Worm (Caenorhabditis elegans) whole organism, young adult: ENCODE data around the gene ZK105.3.

Experiments
- B0336.3 ChIP-seq: fragments of 200-800 bp; sonication (Bioruptor generic); IDR thresholded peaks from 2 replicates; pipeline ENCODE4 v1.3.6; 2022; ENCODE audit warnings: missing genetic modification characterization, missing compliant biosample characterization
- D2030.7 ChIP-seq: fragments of 200-800 bp; sonication (Bioruptor generic); IDR thresholded peaks from 2 replicates; pipeline ENCODE4 v1.3.6; 2022; ENCODE audit warnings: missing genetic modification reagents, missing genetic modification characterization, missing compliant biosample characterization
- F33H1.4 ChIP-seq: fragments of 200-800 bp; sonication (Bioruptor generic); IDR thresholded peaks from 2 replicates; pipeline ENCODE4 v1.3.6; 2022; ENCODE audit warnings: missing genetic modification reagents, missing genetic modification characterization, missing compliant biosample characterization
- F49E8.2 ChIP-seq: sonication (generic microtip); optimal IDR thresholded peaks from 3 replicates; lab custom pipeline; 2017; ENCODE audit warnings: missing genetic modification characterization, mild to moderate bottlenecking, missing compliant biosample characterization, antibody characterized with exemption, moderate library complexity; ENCODE audit not compliant: insufficient read depth
- F52B5.7 ChIP-seq: sonication (generic microtip); optimal IDR thresholded peaks from 2 replicates; lab custom pipeline; 2016; ENCODE audit warnings: mild to moderate bottlenecking, missing genetic modification characterization, missing compliant biosample characterization
- Y53F4B.3 ChIP-seq: fragments of 200-800 bp; sonication (Bioruptor generic); IDR thresholded peaks from 2 replicates; pipeline ENCODE4 v1.3.6; 2022; ENCODE audit warnings: missing genetic modification reagents, missing genetic modification characterization, missing compliant biosample characterization
- Y53G8AR.9 ChIP-seq: fragments of 200-800 bp; sonication (Bioruptor generic); conservative IDR thresholded peaks from 2 replicates; pipeline ENCODE4 v1.3.6; 2022; ENCODE audit warnings: missing genetic modification reagents, missing genetic modification characterization, missing compliant biosample characterization
- Y95B8A.8 ChIP-seq: fragments of 200-800 bp; sonication (Bioruptor generic); IDR thresholded peaks from 2 replicates; pipeline ENCODE4 v1.3.6; 2022; ENCODE audit warnings: missing genetic modification reagents, missing genetic modification characterization, missing compliant biosample characterization
- ama-1 ChIP-seq, 3 experiments: fragments of 150-350 bp in 1 of 3; sonication (generic microtip) in 2 of 3; optimal IDR thresholded peaks; 2 replicates each; lab custom pipeline; 2014 to 2018; ENCODE audit warnings: missing biosample characterization in 2 of 3, missing genetic modification characterization in 2 of 3, missing genetic modification reagents in 2 of 3
- aptf-2 ChIP-seq: fragments of 200-800 bp; sonication (Bioruptor generic); conservative IDR thresholded peaks from 2 replicates; pipeline ENCODE4 v1.3.6; 2022; ENCODE audit warnings: missing genetic modification reagents, missing genetic modification characterization, missing compliant biosample characterization
- aptf-3 ChIP-seq: fragments of 200-800 bp; sonication (Bioruptor generic); IDR thresholded peaks from 2 replicates; pipeline ENCODE4 v1.3.6; 2022; ENCODE audit warnings: missing genetic modification characterization, missing compliant biosample characterization
- athp-1 ChIP-seq: sonication (generic microtip); optimal IDR thresholded peaks from 2 replicates; lab custom pipeline; 2017; ENCODE audit warnings: mild to moderate bottlenecking, missing genetic modification characterization, missing compliant biosample characterization
- bed-1 ChIP-seq: fragments of 200-800 bp; sonication (Bioruptor generic); IDR thresholded peaks from 2 replicates; pipeline ENCODE4 v1.3.6; 2022; ENCODE audit warnings: missing genetic modification reagents, missing genetic modification characterization, missing compliant biosample characterization
- cebp-2 ChIP-seq: fragments of 200-800 bp; sonication (Bioruptor generic); IDR thresholded peaks from 2 replicates; pipeline ENCODE4 v1.3.6; 2022; ENCODE audit warnings: missing genetic modification characterization, missing compliant biosample characterization
- ceh-27 ChIP-seq: fragments of 200-800 bp; sonication (Bioruptor generic); optimal IDR thresholded peaks from 2 replicates; lab custom pipeline; 2018; ENCODE audit warnings: mild to moderate bottlenecking, missing genetic modification characterization, moderate library complexity, missing compliant biosample characterization
- ceh-58 ChIP-seq: fragments of 200-800 bp; sonication (Bioruptor generic); IDR thresholded peaks from 2 replicates; pipeline ENCODE4 v1.3.6; 2022; ENCODE audit warnings: missing genetic modification characterization, missing compliant biosample characterization
- ceh-79 ChIP-seq: sonication (generic microtip); optimal IDR thresholded peaks from 2 replicates; lab custom pipeline; 2017; ENCODE audit warnings: mild to moderate bottlenecking, missing genetic modification characterization, missing compliant biosample characterization
- dox-1 ChIP-seq: fragments of 200-800 bp; sonication (Bioruptor generic); IDR thresholded peaks from 2 replicates; pipeline ENCODE4 v1.3.6; 2022; ENCODE audit warnings: missing genetic modification reagents, missing genetic modification characterization, missing compliant biosample characterization
- ekl-4 ChIP-seq: fragments of 200-800 bp; sonication (Bioruptor generic); IDR thresholded peaks from 2 replicates; pipeline ENCODE4 v1.3.6; 2022; ENCODE audit warnings: missing genetic modification reagents, missing genetic modification characterization, missing compliant biosample characterization
- hrde-1 ChIP-seq: sonication (generic microtip); optimal IDR thresholded peaks from 2 replicates; lab custom pipeline; 2016; ENCODE audit warnings: missing genetic modification characterization, mild to moderate bottlenecking, missing compliant biosample characterization, moderate library complexity, missing genotype, missing genetic modification reagents, borderline replicate concordance
- hsf-1 ChIP-seq: fragments of 200-800 bp; sonication (Bioruptor generic); IDR thresholded peaks from 2 replicates; pipeline ENCODE4 v1.3.6; 2022; ENCODE audit warnings: missing genetic modification reagents, missing genetic modification characterization, missing compliant biosample characterization
- lin-54 ChIP-seq: fragments of 200-800 bp; sonication (Bioruptor generic); optimal IDR thresholded peaks from 2 replicates; lab custom pipeline; 2018; ENCODE audit warnings: mild to moderate bottlenecking, missing genetic modification characterization, missing compliant biosample characterization
- madf-3 ChIP-seq: fragments of 200-800 bp; sonication (Bioruptor generic); IDR thresholded peaks from 2 replicates; pipeline ENCODE4 v1.3.6; 2022; ENCODE audit warnings: missing genetic modification reagents, missing genetic modification characterization, missing compliant biosample characterization
- madf-6 ChIP-seq: fragments of 200-800 bp; sonication (Bioruptor generic); IDR thresholded peaks from 2 replicates; pipeline ENCODE4 v1.3.6; 2022; ENCODE audit warnings: missing genetic modification reagents, missing genetic modification characterization, missing compliant biosample characterization
- mcd-1 ChIP-seq: fragments of 200-800 bp; sonication (Bioruptor generic); IDR thresholded peaks from 2 replicates; pipeline ENCODE4 v1.3.6; 2022; ENCODE audit warnings: missing genetic modification reagents, missing genetic modification characterization, missing compliant biosample characterization
- mxl-1 ChIP-seq: sonication (generic microtip); optimal IDR thresholded peaks from 2 replicates; lab custom pipeline; 2016; ENCODE audit warnings: missing genetic modification characterization, missing compliant biosample characterization
- nfyb-1 ChIP-seq: fragments of 200-800 bp; sonication (Bioruptor generic); IDR thresholded peaks from 2 replicates; pipeline ENCODE4 v1.3.6; 2022; ENCODE audit warnings: missing genetic modification reagents, missing genetic modification characterization, missing compliant biosample characterization
- nhr-80 ChIP-seq: sonication (generic microtip); optimal IDR thresholded peaks from 2 replicates; lab custom pipeline; 2016; ENCODE audit warnings: missing genetic modification characterization, missing compliant biosample characterization
- nhr-90 ChIP-seq: sonication (generic microtip); optimal IDR thresholded peaks from 2 replicates; lab custom pipeline; 2016; ENCODE audit warnings: missing genotype, mild to moderate bottlenecking, missing genetic modification characterization, missing compliant biosample characterization
- pbrm-1 ChIP-seq: fragments of 200-800 bp; sonication (Bioruptor generic); IDR thresholded peaks from 2 replicates; pipeline ENCODE4 v1.3.6; 2022; ENCODE audit warnings: missing genetic modification reagents, missing genetic modification characterization, missing compliant biosample characterization
- rcor-1 ChIP-seq: fragments of 200-800 bp; sonication (Bioruptor generic); IDR thresholded peaks from 2 replicates; pipeline ENCODE4 v1.3.6; 2022; ENCODE audit warnings: missing genetic modification reagents, missing genetic modification characterization, missing compliant biosample characterization
- snpc-1.1 ChIP-seq: sonication (generic microtip); optimal IDR thresholded peaks from 2 replicates; lab custom pipeline; 2017; ENCODE audit warnings: missing genetic modification characterization, mild to moderate bottlenecking, missing compliant biosample characterization, antibody characterized with exemption, moderate library complexity, missing genotype, missing genetic modification reagents; ENCODE audit not compliant: insufficient read depth
- tlf-1 ChIP-seq: fragments of 200-800 bp; sonication (Bioruptor generic); optimal IDR thresholded peaks from 2 replicates; lab custom pipeline; 2018; ENCODE audit warnings: mild to moderate bottlenecking, missing genetic modification characterization, missing compliant biosample characterization
- zim-3 ChIP-seq: sonication (generic microtip); optimal IDR thresholded peaks from 2 replicates; lab custom pipeline; 2017; ENCODE audit warnings: mild to moderate bottlenecking, missing genetic modification characterization, moderate library complexity, missing compliant biosample characterization
- ztf-22 ChIP-seq: fragments of 200-800 bp; sonication (Bioruptor generic); optimal IDR thresholded peaks from 2 replicates; lab custom pipeline; 2018; ENCODE audit warnings: mild to moderate bottlenecking, missing genetic modification characterization, moderate library complexity, missing compliant biosample characterization
- ztf-26 ChIP-seq: sonication (generic microtip); optimal IDR thresholded peaks from 2 replicates; lab custom pipeline; 2017; ENCODE audit warnings: missing genetic modification characterization, missing compliant biosample characterization
- ztf-6 ChIP-seq: fragments of 200-800 bp; sonication (Bioruptor generic); IDR thresholded peaks from 2 replicates; pipeline ENCODE4 v1.3.6; 2022; ENCODE audit warnings: missing genetic modification reagents, missing genetic modification characterization, missing compliant biosample characterization

Gene ZK105.3

ce11 chrV:7730488-7730887 lies 33.5 kb downstream of the ZK105.3 start (continued):
- TF ChIP-seq ztf-26 (tag; lab: Kevin White, UChicago) (no peak), dox-1 (GFP tag; lab: Robert Waterston, UW) (peak; percentile 45; the same call in 1 of the 2 replicates), tlf-1 (GFP tag; lab: Kevin White, UChicago) (no peak), ceh-27 (GFP tag; lab: Kevin White, UChicago) (peak; percentile 22), D2030.7 (GFP tag; lab: Robert Waterston, UW) (peak; percentile 46; the same call in 1 of the 2 replicates), zim-3 (tag; lab: Kevin White, UChicago) (no peak), snpc-1.1 (tag; lab: Kevin White, UChicago) (no peak), ztf-6 (no peak), F33H1.4 (GFP tag; lab: Robert Waterston, UW) (peak; percentile 8; the same call in 1 of the 2 replicates), lin-54 (peak; percentile 29), ztf-22 (GFP tag; lab: Kevin White, UChicago) (no peak), ceh-79 (no peak), Y95B8A.8 (GFP tag; lab: Robert Waterston, UW) (no peak), nfyb-1 (GFP tag; lab: Robert Waterston, UW) (peak; percentile 53; the same call in 1 of the 2 replicates), F52B5.7 (tag; lab: Kevin White, UChicago) (no peak), Y53F4B.3 (GFP tag; lab: Robert Waterston, UW) (no peak), mcd-1 (GFP tag; lab: Robert Waterston, UW) (no peak), ceh-58 (no peak), nhr-80 (no peak), madf-3 (no peak), bed-1 (no peak), rcor-1 (GFP tag; lab: Robert Waterston, UW) (0 out of 2 replicates have a peak, but pooled peaks have one; percentile 30)

ce11 chrV:7733240-7733765 lies 36.4 kb downstream of the ZK105.3 start:
- TF ChIP-seq B0336.3 (GFP tag; lab: Robert Waterston, UW) (peak; percentile 80), nfyb-1 (GFP tag; lab: Robert Waterston, UW) (peak; percentile 58), D2030.7 (GFP tag; lab: Robert Waterston, UW) (no peak), lin-54 (peak; percentile 26), pbrm-1 (GFP tag; lab: Robert Waterston, UW) (0 out of 2 replicates have a peak, but pooled peaks have one; percentile 32), F49E8.2 (tag; lab: Kevin White, UChicago) (peak; percentile 31), mcd-1 (GFP tag; lab: Robert Waterston, UW) (0 out of 2 replicates have a peak, but pooled peaks have one; percentile 12), ekl-4 (GFP tag; lab: Robert Waterston, UW) (peak; percentile 60; the same call in 1 of the 2 replicates), hrde-1 (tag; lab: Kevin White, UChicago) (peak; percentile 38), F52B5.7 (tag; lab: Kevin White, UChicago) (peak; percentile 9), ama-1 (optimal IDR thresholded peaks at IDR 0.05; lab: Kevin White, UChicago) (no peak), ama-1 (GFP tag; optimal IDR thresholded peaks at IDR 0.05; lab: Kevin White, UChicago) (peak in 1 of 2 experiments; percentile 43), madf-6 (GFP tag; lab: Robert Waterston, UW) (peak; percentile 42; the same call in 1 of the 2 replicates), athp-1 (peak; percentile 49), aptf-3 (GFP tag; lab: Robert Waterston, UW) (0 out of 2 replicates have a peak, but pooled peaks have one; percentile 15), aptf-2 (GFP tag; lab: Robert Waterston, UW) (no peak), Y53G8AR.9 (no peak), mxl-1 (tag; lab: Kevin White, UChicago) (peak; percentile 26), nhr-90 (no peak), cebp-2 (GFP tag; lab: Robert Waterston, UW) (0 out of 2 replicates have a peak, but pooled peaks have one; percentile 77), hsf-1 (GFP tag; lab: Robert Waterston, UW) (peak; percentile 67; the same call in 1 of the 2 replicates)
